Worm (Caenorhabditis elegans): ENCODE measurements around the gene arrd-2.

DNA sequence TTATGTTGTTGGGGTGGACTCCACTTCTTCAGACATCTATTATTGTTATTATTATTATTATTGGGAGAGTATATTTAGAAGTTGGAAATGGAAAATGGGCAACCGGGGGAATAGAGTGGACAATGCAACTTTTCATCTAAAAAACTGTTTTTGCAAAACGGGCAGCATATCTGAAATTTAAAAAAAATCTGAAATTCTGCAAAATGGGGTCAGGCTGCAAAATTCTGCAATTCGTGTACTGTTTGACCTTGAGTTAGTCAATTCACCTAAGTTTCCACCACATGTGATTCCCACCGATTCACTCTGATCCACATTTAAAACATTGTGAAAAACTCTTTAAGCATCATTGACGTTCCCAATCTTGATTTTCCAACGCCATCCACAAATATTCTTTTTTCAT, 34.6 kb upstream of the arrd-2 start, which contains the start of gene C06C3.4:
- TF ChIP-seq sma-3 (GFP tag; optimal IDR thresholded peaks at IDR 0.05) (no peak), alr-1 (tag; optimal IDR thresholded peaks at IDR 0.05) (no peak)
